Fruit fly (Drosophila melanogaster) whole organism, prepupa: ENCODE measurements around the gene CG15728.

Source experiments
- CG15336 ChIP-seq: fragments of 200-800 bp; sonication (Bioruptor generic); IDR thresholded peaks from 2 replicates; pipeline ENCODE4 v1.3.6; 2022; ENCODE audit warnings: missing biosample characterization, missing genetic modification characterization
- CG1621 ChIP-seq: fragments of 200-800 bp; sonication (Bioruptor generic); optimal IDR thresholded peaks from 3 replicates; lab custom pipeline; 2018; ENCODE audit warnings: missing biosample characterization, mild to moderate bottlenecking, missing genetic modification characterization
- CG3919 ChIP-seq: fragments of 200-800 bp; sonication (Bioruptor generic); optimal IDR thresholded peaks from 3 replicates; lab custom pipeline; 2016; ENCODE audit warnings: missing biosample characterization, missing genetic modification characterization
- CG6163 ChIP-seq: fragments of 200-800 bp; sonication (Bioruptor generic); IDR thresholded peaks from 3 replicates; pipeline ENCODE4 v1.3.6; 2022; ENCODE audit warnings: missing biosample characterization, missing genetic modification characterization
- CG8319 ChIP-seq: fragments of 200-800 bp; sonication (Bioruptor generic); optimal IDR thresholded peaks from 3 replicates; lab custom pipeline; 2016; ENCODE audit warnings: missing biosample characterization, missing genetic modification characterization
- CG9139 ChIP-seq: fragments of 200-800 bp; sonication (Bioruptor generic); optimal IDR thresholded peaks from 3 replicates; lab custom pipeline; 2017; ENCODE audit warnings: missing biosample characterization, mild to moderate bottlenecking, missing genetic modification characterization
- Ets21C ChIP-seq: fragments of 200-800 bp; sonication (Bioruptor generic); optimal IDR thresholded peaks from 3 replicates; lab custom pipeline; 2016; ENCODE audit warnings: missing biosample characterization, missing genetic modification characterization
- Gug ChIP-seq: fragments of 200-800 bp; sonication (Bioruptor generic); IDR thresholded peaks from 2 replicates; pipeline ENCODE4 v1.3.6; 2022; ENCODE audit warnings: missing biosample characterization, missing genetic modification characterization
- Hr39 ChIP-seq: fragments of 200-800 bp; sonication (Bioruptor generic); optimal IDR thresholded peaks from 2 replicates; lab custom pipeline; 2016; ENCODE audit warnings: missing biosample characterization, missing genetic modification characterization
- Hr4 ChIP-seq: fragments of 200-800 bp; sonication (Bioruptor generic); optimal IDR thresholded peaks from 3 replicates; lab custom pipeline; 2016; ENCODE audit warnings: missing biosample characterization, missing genetic modification characterization
- Lpt ChIP-seq: fragments of 200-800 bp; sonication (Bioruptor generic); optimal IDR thresholded peaks from 3 replicates; lab custom pipeline; 2016; ENCODE audit warnings: missing biosample characterization, missing genetic modification characterization
- Sox102F ChIP-seq: fragments of 200-800 bp; sonication (Bioruptor generic); optimal IDR thresholded peaks from 2 replicates; lab custom pipeline; 2016; ENCODE audit warnings: missing biosample characterization, mild to moderate bottlenecking, missing genetic modification characterization
- fd85E ChIP-seq: fragments of 200-800 bp; sonication (Bioruptor generic); optimal IDR thresholded peaks from 3 replicates; lab custom pipeline; 2016; ENCODE audit warnings: missing biosample characterization, missing genetic modification characterization
- svp ChIP-seq: fragments of 200-800 bp; sonication (Bioruptor generic); peaks from one replicate; lab custom pipeline; 2016; ENCODE audit warnings: missing biosample characterization, missing genetic modification characterization

DNA sequence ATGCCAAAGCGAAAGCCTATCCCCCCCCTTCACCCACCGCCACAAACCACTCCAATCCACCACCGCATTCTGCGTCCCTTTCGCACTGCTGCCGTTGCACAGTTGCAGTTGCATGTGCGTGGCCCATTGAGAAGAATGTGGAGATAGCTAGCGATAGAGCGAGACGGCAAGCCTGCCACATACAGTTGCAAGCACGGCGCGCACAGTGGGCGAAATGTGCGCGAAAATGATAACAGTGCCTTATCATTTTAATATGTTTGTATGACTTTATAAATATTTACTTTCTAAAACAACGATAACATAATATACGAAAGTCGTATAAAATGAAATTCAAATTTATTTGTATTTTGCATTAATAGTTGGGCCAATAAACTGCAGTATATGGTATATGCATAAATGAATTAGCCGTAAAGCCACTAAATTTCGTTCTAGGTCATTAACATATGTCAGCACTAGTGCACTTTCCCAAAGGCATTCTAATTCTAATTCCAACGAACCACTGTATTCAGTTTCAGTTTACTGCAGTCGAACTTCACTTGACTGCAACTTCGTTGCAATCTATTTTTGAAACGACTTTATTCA is 48.2 kb upstream of the CG15728 start:
- TF ChIP-seq fd85E, result peak; percentile 53
- TF ChIP-seq Gug (GFP tag; lab: Robert Waterston, UW), result peak; percentile 77
- peak; percentile 84 for TF ChIP-seq CG1621 (tag; lab: Kevin White, UChicago)
- peak; percentile 75 for TF ChIP-seq Hr39 (GFP tag; lab: Kevin White, UChicago)
- peak; percentile 35 for TF ChIP-seq CG9139 (GFP tag; lab: Kevin White, UChicago)
- peak; percentile 85 for TF ChIP-seq CG6163
- TF ChIP-seq Ets21C, result peak; percentile 63
- peak; percentile 88 for TF ChIP-seq svp (GFP tag; lab: Kevin White, UChicago)
- peak; percentile 94 for TF ChIP-seq CG15336 (GFP tag; lab: Robert Waterston, UW)
- peak; percentile 66 for TF ChIP-seq CG8319 (GFP tag; lab: Kevin White, UChicago)
- peak; percentile 86 for TF ChIP-seq CG3919
- TF ChIP-seq Hr4 (GFP tag; lab: Kevin White, UChicago), result peak; percentile 94
- peak; percentile 93 for TF ChIP-seq Lpt (GFP tag; lab: Kevin White, UChicago)
- peak; percentile 72 for TF ChIP-seq Sox102F (GFP tag; lab: Kevin White, UChicago)
